Worm (Caenorhabditis elegans): ENCODE data around the gene B0546.5.

B0546.5 gene

DNA sequence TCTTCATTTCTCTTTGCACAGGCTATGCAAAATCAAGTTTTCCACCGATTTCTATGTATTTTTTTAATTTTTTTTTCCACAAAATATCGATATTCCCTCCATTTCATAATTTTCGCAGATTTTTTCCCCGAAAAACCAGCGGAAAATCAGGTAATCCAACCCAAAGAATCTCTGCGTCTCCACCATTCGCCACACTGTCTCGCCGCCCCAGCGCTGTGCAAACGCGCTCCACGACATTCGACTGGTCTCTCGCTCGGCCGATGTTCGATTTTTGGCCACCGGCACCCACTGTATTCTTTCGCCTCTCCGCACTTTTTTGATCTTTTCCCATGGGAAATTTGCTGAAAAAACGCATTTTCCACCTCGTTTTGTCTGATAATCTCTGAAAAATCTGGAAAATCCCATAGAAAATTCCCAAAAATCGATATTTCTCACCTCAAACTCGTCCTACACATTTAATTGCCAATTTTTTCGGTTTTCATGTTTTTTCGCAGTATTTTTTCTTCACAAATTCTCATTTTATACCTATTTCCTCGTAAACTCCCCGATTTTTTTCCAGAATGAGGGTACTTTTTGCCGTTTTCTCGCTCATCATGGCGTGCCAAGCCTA lies 21.2 kb downstream of the B0546.5 start, which contains the start of gene vha-19:
Gene vha-19, plus strand, starts transcription at position 560 of the 610 bp plus-strand sequence.
- TF ChIP-seq mdl-1 (tag; optimal IDR thresholded peaks at IDR 0.05): no peak
- TF ChIP-seq zag-1 (tag; optimal IDR thresholded peaks at IDR 0.05): no peak
- no peak for TF ChIP-seq elt-1 (tag; optimal IDR thresholded peaks at IDR 0.05)
- peak; percentile 61 for TF ChIP-seq elt-2 (tag; optimal IDR thresholded peaks at IDR 0.05)
- TF ChIP-seq ama-1 (optimal IDR thresholded peaks at IDR 0.05): no peak
- peak; percentile 51 for TF ChIP-seq lin-15B (tag; optimal IDR thresholded peaks at IDR 0.05)
- no peak for TF ChIP-seq fkh-2 (tag; optimal IDR thresholded peaks at IDR 0.05)
- peak; percentile 52 for TF ChIP-seq pha-4 (tag; optimal IDR thresholded peaks at IDR 0.05)
- TF ChIP-seq ceh-16 (tag; optimal IDR thresholded peaks at IDR 0.05): no peak
- peak; percentile 38 for TF ChIP-seq nfya-1 (tag; optimal IDR thresholded peaks at IDR 0.05; ENCODE audit: insufficient read depth)
- TF ChIP-seq nhr-237 (tag; optimal IDR thresholded peaks at IDR 0.05): no peak
- TF ChIP-seq hmg-11 (tag; optimal IDR thresholded peaks at IDR 0.05): peak; percentile 77
- no peak for TF ChIP-seq nhr-76 (tag; optimal IDR thresholded peaks at IDR 0.05)
- TF ChIP-seq fkh-10 (GFP tag; optimal IDR thresholded peaks at IDR 0.05): no peak
- no peak for TF ChIP-seq nhr-25 (tag; optimal IDR thresholded peaks at IDR 0.05)
- peak; percentile 15 for TF ChIP-seq lin-39 (tag; optimal IDR thresholded peaks at IDR 0.05)
- no peak for TF ChIP-seq egl-27 (tag; optimal IDR thresholded peaks at IDR 0.05)

DNA sequence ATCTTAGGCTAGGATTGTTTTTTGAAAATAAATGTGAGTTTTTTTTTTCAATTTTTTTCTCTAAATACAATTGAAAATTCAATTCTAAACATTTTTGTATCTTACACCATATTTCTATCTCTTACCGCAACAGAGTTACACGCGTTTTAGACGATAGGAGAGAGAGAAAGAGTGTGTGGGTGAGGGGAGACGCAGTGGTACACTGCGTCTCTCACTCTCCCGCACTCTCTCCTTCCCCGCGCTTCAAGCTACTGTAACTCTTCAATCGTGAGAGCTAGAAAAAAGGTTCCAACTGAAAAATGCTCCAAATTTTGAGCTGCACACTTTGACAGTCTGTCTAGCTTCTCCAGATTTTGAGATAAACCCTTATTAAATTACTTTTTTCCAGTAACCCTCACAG lies 26.1 kb downstream of the B0546.5 start:
- TF ChIP-seq unc-62 (GFP tag; optimal IDR thresholded peaks at IDR 0.05): no peak
- no peak for TF ChIP-seq tbx-2 (tag; optimal IDR thresholded peaks at IDR 0.05)
- no peak for TF ChIP-seq egl-27 (tag; optimal IDR thresholded peaks at IDR 0.05)
- no peak for TF ChIP-seq nhr-237 (tag; optimal IDR thresholded peaks at IDR 0.05)
- no peak for TF ChIP-seq fkh-10 (GFP tag; optimal IDR thresholded peaks at IDR 0.05)
- TF ChIP-seq daf-12 (tag; optimal IDR thresholded peaks at IDR 0.05): no peak
- no peak for TF ChIP-seq pqm-1 (tag; optimal IDR thresholded peaks at IDR 0.05)
- no peak for TF ChIP-seq sea-2 (GFP tag; optimal IDR thresholded peaks at IDR 0.05)
- TF ChIP-seq nhr-12 (tag; optimal IDR thresholded peaks at IDR 0.05): no peak
- no peak for TF ChIP-seq ama-1 (optimal IDR thresholded peaks at IDR 0.05)
- no peak for TF ChIP-seq fkh-2 (tag; optimal IDR thresholded peaks at IDR 0.05)
- no peak for TF ChIP-seq ceh-16 (tag; optimal IDR thresholded peaks at IDR 0.05)
- no peak for TF ChIP-seq nhr-11 (tag; optimal IDR thresholded peaks at IDR 0.05)
- TF ChIP-seq ztf-4 (tag; optimal IDR thresholded peaks at IDR 0.05): no peak
- no peak for TF ChIP-seq fos-1 (tag; optimal IDR thresholded peaks at IDR 0.05)
- no peak for TF ChIP-seq nhr-23 (tag; optimal IDR thresholded peaks at IDR 0.05)
- TF ChIP-seq ZK546.5 (tag; optimal IDR thresholded peaks at IDR 0.05): no peak
- TF ChIP-seq egl-5 (tag; optimal IDR thresholded peaks at IDR 0.05): no peak
- no peak for TF ChIP-seq elt-1 (tag; optimal IDR thresholded peaks at IDR 0.05)
- no peak for TF ChIP-seq lin-15B (tag; optimal IDR thresholded peaks at IDR 0.05)

DNA sequence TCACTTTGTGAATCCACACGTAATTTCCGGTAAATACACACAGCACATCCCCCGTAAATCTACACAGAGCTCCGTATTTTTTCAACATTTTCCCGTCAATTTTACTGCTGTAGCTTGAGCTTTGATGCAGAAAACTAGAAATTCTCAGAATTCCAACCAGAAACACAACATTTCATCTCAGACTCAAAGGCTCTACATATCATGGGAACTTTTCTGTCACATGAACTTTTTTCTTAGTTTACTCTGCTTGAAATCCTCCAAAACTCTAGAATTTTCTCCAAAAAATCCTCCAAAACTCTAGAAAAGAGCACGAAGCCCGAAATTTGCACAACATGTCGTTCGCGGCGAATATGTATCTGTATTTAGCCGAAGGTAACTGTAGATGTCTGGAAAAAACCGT lies 26.7 kb downstream of the B0546.5 start, which contains the start of gene Y55H10A.2:
Gene Y55H10A.2, plus strand, starts transcription at position 301 of the 400 bp plus-strand sequence.
- TF ChIP-seq nhr-67 (tag; optimal IDR thresholded peaks at IDR 0.05): no peak
- no peak for TF ChIP-seq ceh-28 (tag; optimal IDR thresholded peaks at IDR 0.05)
- no peak for TF ChIP-seq R02D3.7 (tag; optimal IDR thresholded peaks at IDR 0.05)
- TF ChIP-seq egl-5 (tag; optimal IDR thresholded peaks at IDR 0.05): no peak
- TF ChIP-seq jun-1 (tag; optimal IDR thresholded peaks at IDR 0.05): no peak
- no peak for TF ChIP-seq mdl-1 (tag; optimal IDR thresholded peaks at IDR 0.05)
- no peak for TF ChIP-seq nhr-25 (tag; optimal IDR thresholded peaks at IDR 0.05)
- TF ChIP-seq ztf-11 (tag; optimal IDR thresholded peaks at IDR 0.05): no peak
- TF ChIP-seq tbx-2 (tag; optimal IDR thresholded peaks at IDR 0.05): no peak
- TF ChIP-seq fkh-10 (GFP tag; optimal IDR thresholded peaks at IDR 0.05): no peak
- TF ChIP-seq ceh-82 (tag; optimal IDR thresholded peaks at IDR 0.05): no peak
- TF ChIP-seq skn-1 (tag; optimal IDR thresholded peaks at IDR 0.05): no peak
- no peak for TF ChIP-seq sea-2 (GFP tag; optimal IDR thresholded peaks at IDR 0.05)
- TF ChIP-seq daf-12 (tag; optimal IDR thresholded peaks at IDR 0.05): no peak
- no peak for TF ChIP-seq snpc-4 (tag; optimal IDR thresholded peaks at IDR 0.05)
- TF ChIP-seq ZK546.5 (tag; optimal IDR thresholded peaks at IDR 0.05): no peak
- TF ChIP-seq hmg-11 (tag; optimal IDR thresholded peaks at IDR 0.05): no peak
- TF ChIP-seq ceh-9 (tag; optimal IDR thresholded peaks at IDR 0.05): no peak
- no peak for TF ChIP-seq ztf-4 (tag; optimal IDR thresholded peaks at IDR 0.05)
- no peak for TF ChIP-seq elt-3 (tag; optimal IDR thresholded peaks at IDR 0.05)

All from whole organism, L3 larva.